Worm (Caenorhabditis elegans) whole organism, L4 larva: ENCODE results near the gene F38E9.6.

Source experiments
- T20F7.1 ChIP-seq: fragments of 200-800 bp; sonication (Bioruptor generic); optimal IDR thresholded peaks from 2 replicates; lab custom pipeline; 2018; ENCODE audit warnings: mild to moderate bottlenecking, missing genetic modification characterization, missing compliant biosample characterization
- daf-19 ChIP-seq: fragments of 200-800 bp; sonication (Bioruptor generic); conservative IDR thresholded peaks from 2 replicates; pipeline ENCODE4 v1.3.6; 2022; ENCODE audit warnings: missing genetic modification characterization, missing compliant biosample characterization
- fos-1 ChIP-seq: fragments of 150-350 bp; optimal IDR thresholded peaks from 2 replicates; lab custom pipeline; 2014; ENCODE audit warnings: missing biosample characterization, missing genetic modification characterization
- lin-38 ChIP-seq: fragments of 200-800 bp; sonication (Bioruptor generic); IDR thresholded peaks from 2 replicates; pipeline ENCODE4 v1.3.6; 2022; ENCODE audit warnings: missing genetic modification reagents, missing genetic modification characterization, missing compliant biosample characterization
- mdl-1 ChIP-seq, 2 experiments: fragments of 150-350 bp in 1 of 2; sonication (generic microtip) in 1 of 2; optimal IDR thresholded peaks; 2 replicates each; lab custom pipeline; 2014 to 2017; ENCODE audit warnings: missing biosample characterization in 2 of 2, missing genetic modification characterization in 2 of 2
- mep-1 ChIP-seq: fragments of 150-350 bp; sonication (generic microtip); optimal IDR thresholded peaks from 3 replicates; lab custom pipeline; 2014; ENCODE audit warnings: missing biosample characterization, missing genetic modification characterization
- nhr-6 ChIP-seq: fragments of 150-350 bp; optimal IDR thresholded peaks from 2 replicates; lab custom pipeline; 2014; ENCODE audit warnings: missing biosample characterization, missing genetic modification characterization
- nhr-77 ChIP-seq: fragments of 150-350 bp; optimal IDR thresholded peaks from 2 replicates; lab custom pipeline; 2014; ENCODE audit warnings: missing biosample characterization, missing genetic modification characterization
- tag-97 ChIP-seq: fragments of 200-800 bp; sonication (Bioruptor generic); IDR thresholded peaks from 2 replicates; pipeline ENCODE4 v1.3.6; 2022; ENCODE audit warnings: missing genetic modification characterization, missing compliant biosample characterization
- vab-7 ChIP-seq: fragments of 200-800 bp; sonication (Bioruptor generic); IDR thresholded peaks from 2 replicates; pipeline ENCODE4 v1.3.6; 2022; ENCODE audit warnings: missing genetic modification reagents, missing genetic modification characterization, missing compliant biosample characterization
- ztf-11 ChIP-seq: fragments of 150-350 bp; optimal IDR thresholded peaks from 2 replicates; lab custom pipeline; 2014; ENCODE audit warnings: missing biosample characterization, missing genetic modification characterization
- ztf-7 ChIP-seq: fragments of 150-350 bp; optimal IDR thresholded peaks from 2 replicates; lab custom pipeline; 2014; ENCODE audit warnings: missing biosample characterization, missing genetic modification characterization

ce11 chrX:16457113-16457512 lies 24.9 kb downstream of the F38E9.6 start:
- TF ChIP-seq vab-7 = no peak
- TF ChIP-seq nhr-77 = no peak
- no peak for TF ChIP-seq ztf-11
- no peak for TF ChIP-seq mdl-1 (tag; optimal IDR thresholded peaks at IDR 0.05; lab: Kevin White, UChicago)
- no peak for TF ChIP-seq nhr-6 (tag; lab: Kevin White, UChicago)
- no peak for TF ChIP-seq mep-1 (tag; lab: Kevin White, UChicago)
- TF ChIP-seq tag-97 (GFP tag; lab: Robert Waterston, UW) = no peak
- TF ChIP-seq ztf-7 (tag; lab: Kevin White, UChicago) = no peak
- no peak for TF ChIP-seq fos-1
- TF ChIP-seq lin-38 (GFP tag; lab: Robert Waterston, UW) = no peak
- TF ChIP-seq T20F7.1 (GFP tag; lab: Kevin White, UChicago) = no peak
- TF ChIP-seq daf-19 (GFP tag; lab: Robert Waterston, UW) = no peak
